Worm (Caenorhabditis elegans) whole organism, midembryonic: Measurements from ENCODE around the gene Y32G9B.1.

Source experiments
- T22C8.4 ChIP-seq: fragments of 200-800 bp; sonication (Bioruptor generic); IDR thresholded peaks from 2 replicates; pipeline ENCODE4 v1.3.6; 2022; ENCODE audit warnings: missing genetic modification characterization, missing compliant biosample characterization
- cog-1 ChIP-seq: sonication (generic microtip); optimal IDR thresholded peaks from 2 replicates; lab custom pipeline; 2016; ENCODE audit warnings: missing genetic modification characterization, missing compliant biosample characterization
- flt-1 ChIP-seq: fragments of 200-800 bp; sonication (Bioruptor generic); IDR thresholded peaks from 2 replicates; pipeline ENCODE4 v1.3.6; 2022; ENCODE audit warnings: missing genetic modification characterization, missing compliant biosample characterization
- klf-2 ChIP-seq: fragments of 200-800 bp; sonication (Bioruptor generic); conservative IDR thresholded peaks from 2 replicates; pipeline ENCODE4 v1.3.6; 2022; ENCODE audit warnings: missing genetic modification reagents, missing genetic modification characterization, missing compliant biosample characterization
- med-1 ChIP-seq: sonication (generic microtip); optimal IDR thresholded peaks from 2 replicates; lab custom pipeline; 2017; ENCODE audit warnings: missing genetic modification characterization, mild to moderate bottlenecking, missing compliant biosample characterization, antibody characterized with exemption, missing genetic modification reagents; ENCODE audit not compliant: insufficient read depth
- ref-1 ChIP-seq: fragments of 200-800 bp; sonication (Bioruptor generic); conservative IDR thresholded peaks from 2 replicates; pipeline ENCODE4 v1.3.6; 2022; ENCODE audit warnings: missing genetic modification reagents, missing genetic modification characterization, missing compliant biosample characterization
- tab-1 ChIP-seq: fragments of 200-800 bp; sonication (Bioruptor generic); IDR thresholded peaks from 2 replicates; pipeline ENCODE4 v1.3.6; 2022; ENCODE audit warnings: missing genetic modification characterization, missing compliant biosample characterization
- ztf-23 ChIP-seq: fragments of 200-800 bp; sonication (Bioruptor generic); IDR thresholded peaks from 2 replicates; pipeline ENCODE4 v1.3.6; 2022; ENCODE audit warnings: missing genetic modification reagents, missing genetic modification characterization, missing compliant biosample characterization
- ztf-29 ChIP-seq: fragments of 200-800 bp; sonication (Bioruptor generic); IDR thresholded peaks from 2 replicates; pipeline ENCODE4 v1.3.6; 2022; ENCODE audit warnings: missing genetic modification reagents, missing genetic modification characterization, missing compliant biosample characterization

Y32G9B.1 gene

DNA sequence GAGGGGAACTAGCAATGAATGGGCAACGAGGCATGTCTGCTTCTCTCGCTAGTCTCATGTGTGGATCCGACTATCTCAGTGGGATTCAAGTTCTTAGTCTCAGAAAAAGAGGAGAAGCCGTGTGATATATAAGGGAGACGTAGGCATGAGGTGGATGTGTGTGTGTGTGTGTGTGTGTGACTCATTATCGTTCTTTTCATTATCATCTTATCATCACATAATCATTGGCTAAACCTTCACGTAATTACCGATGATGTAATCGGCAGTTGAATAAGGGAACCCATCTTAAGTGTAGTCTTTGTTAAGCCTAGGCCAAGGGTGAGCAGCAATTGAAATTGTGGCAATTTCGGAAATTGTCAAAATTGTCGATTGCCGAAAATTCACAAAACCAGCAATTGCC, at the start of gene Y32G9B.1:
Gene Y32G9B.1, minus strand, starts transcription at position 101 of the 400 bp plus-strand sequence.
- TF ChIP-seq flt-1 (GFP tag; lab: Robert Waterston, UW) (no peak), ref-1 (GFP tag; lab: Robert Waterston, UW) (no peak), T22C8.4 (no peak), klf-2 (GFP tag; lab: Robert Waterston, UW) (no peak), ztf-23 (GFP tag; lab: Robert Waterston, UW) (no peak)

DNA sequence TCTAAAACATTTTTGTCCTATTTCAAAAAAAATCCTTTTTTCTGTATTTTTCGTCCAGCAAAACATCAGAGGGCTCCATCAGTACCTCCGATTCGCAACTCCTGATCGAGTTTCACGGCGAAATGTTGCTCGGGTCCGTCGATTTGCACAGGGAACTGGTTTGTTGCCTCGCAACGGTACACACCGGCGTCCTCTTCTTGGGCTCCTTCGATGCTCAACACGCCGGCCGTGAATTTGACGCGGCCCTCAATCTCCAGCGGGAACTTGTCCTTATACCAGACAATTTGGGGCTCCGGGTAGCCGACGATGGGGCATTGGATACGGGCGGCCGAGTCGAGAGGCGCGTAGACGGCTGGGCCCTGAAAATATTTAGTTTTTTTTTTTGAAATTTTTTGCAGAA, 48.2 kb upstream of the Y32G9B.1 start:
- TF ChIP-seq tab-1 (GFP tag; lab: Robert Waterston, UW), result no peak

ce11 chrV:1875497-1875988, 45.7 kb upstream of the Y32G9B.1 start:
- no peak for TF ChIP-seq med-1 (GFP tag; lab: Kevin White, UChicago)
- TF ChIP-seq klf-2 (GFP tag; lab: Robert Waterston, UW), result 0 out of 2 replicates have a peak, but pooled peaks have one; percentile 49
- TF ChIP-seq tab-1 (GFP tag; lab: Robert Waterston, UW), result no peak
- TF ChIP-seq cog-1 (tag; lab: Kevin White, UChicago), result no peak

ce11 chrV:1874827-1875226, 45.0 kb upstream of the Y32G9B.1 start:
- TF ChIP-seq cog-1 (tag; lab: Kevin White, UChicago), result no peak
- no peak for TF ChIP-seq ztf-29 (GFP tag; lab: Robert Waterston, UW)
- TF ChIP-seq klf-2 (GFP tag; lab: Robert Waterston, UW), result no peak
- no peak for TF ChIP-seq flt-1 (GFP tag; lab: Robert Waterston, UW)
- no peak for TF ChIP-seq ztf-23 (GFP tag; lab: Robert Waterston, UW)
- TF ChIP-seq tab-1 (GFP tag; lab: Robert Waterston, UW), result no peak
- TF ChIP-seq ref-1 (GFP tag; lab: Robert Waterston, UW), result no peak
- no peak for TF ChIP-seq med-1 (GFP tag; lab: Kevin White, UChicago)
- no peak for TF ChIP-seq T22C8.4

DNA sequence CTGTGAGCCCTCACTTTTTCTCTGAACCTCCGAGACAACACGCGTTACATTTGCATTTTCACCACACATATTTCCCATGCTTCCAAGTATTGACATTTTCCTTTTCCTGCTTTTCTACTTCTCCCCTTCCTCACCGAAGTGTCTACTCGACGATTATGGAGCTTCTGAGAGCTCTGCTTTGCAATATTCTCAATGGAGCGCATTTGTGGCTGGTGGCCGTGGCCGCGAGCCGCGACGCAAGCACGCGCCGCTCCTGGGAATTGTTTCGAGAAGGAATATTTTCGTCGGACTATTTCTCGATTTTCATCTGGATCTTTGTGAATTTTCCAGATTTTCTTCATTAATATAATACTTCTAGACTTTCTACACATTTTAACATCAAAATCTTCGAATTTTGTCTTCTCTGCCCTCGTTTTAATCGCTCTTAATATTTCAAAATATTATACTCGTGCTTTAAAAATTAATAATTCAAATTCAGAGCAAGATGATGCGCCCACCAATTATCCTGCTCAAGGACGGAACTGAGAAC, 42.0 kb upstream of the Y32G9B.1 start, which contains the start of the genes T10B5.4 and cct-7:
Gene T10B5.4, minus strand, starts transcription at position 40 of the 529 bp plus-strand sequence.
Gene cct-7, plus strand, starts transcription at position 479 of the 529 bp plus-strand sequence.
- no peak for TF ChIP-seq ref-1 (GFP tag; lab: Robert Waterston, UW)
- peak; percentile 52; the same call in 1 of the 2 replicates for TF ChIP-seq tab-1 (GFP tag; lab: Robert Waterston, UW)
- TF ChIP-seq ztf-29 (GFP tag; lab: Robert Waterston, UW), result 0 out of 2 replicates have a peak, but pooled peaks have one; percentile 34
- no peak for TF ChIP-seq klf-2 (GFP tag; lab: Robert Waterston, UW)
- no peak for TF ChIP-seq med-1 (GFP tag; lab: Kevin White, UChicago)
- TF ChIP-seq T22C8.4, result 0 out of 2 replicates have a peak, but pooled peaks have one; percentile 11
- peak; percentile 75 for TF ChIP-seq ztf-23 (GFP tag; lab: Robert Waterston, UW)
- peak; percentile 67 for TF ChIP-seq cog-1 (tag; lab: Kevin White, UChicago)
- peak; percentile 76 for TF ChIP-seq flt-1 (GFP tag; lab: Robert Waterston, UW)

DNA sequence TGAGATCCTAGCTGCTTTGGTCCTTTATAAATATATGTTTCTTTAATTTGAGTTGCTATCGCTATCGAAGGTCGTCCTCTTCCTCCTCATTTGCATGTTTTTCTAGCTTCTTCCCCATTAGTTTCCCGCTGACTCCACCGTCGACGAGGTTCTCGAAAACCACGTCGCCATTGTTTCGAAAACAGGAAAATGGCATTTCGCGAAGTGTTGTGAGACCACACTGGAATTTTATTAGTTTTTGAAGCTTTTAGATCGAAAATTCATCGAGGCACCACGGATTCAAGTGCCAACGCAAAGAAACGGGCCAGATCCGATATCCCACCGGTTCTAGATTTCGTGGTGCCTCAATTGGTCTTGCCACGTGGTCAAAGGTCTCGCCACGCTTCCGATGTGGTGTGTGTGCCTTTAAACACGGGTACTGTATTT, 40.7 kb upstream of the Y32G9B.1 start:
- TF ChIP-seq med-1 (GFP tag; lab: Kevin White, UChicago) (no peak), cog-1 (tag; lab: Kevin White, UChicago) (no peak), ztf-29 (GFP tag; lab: Robert Waterston, UW) (no peak)

DNA sequence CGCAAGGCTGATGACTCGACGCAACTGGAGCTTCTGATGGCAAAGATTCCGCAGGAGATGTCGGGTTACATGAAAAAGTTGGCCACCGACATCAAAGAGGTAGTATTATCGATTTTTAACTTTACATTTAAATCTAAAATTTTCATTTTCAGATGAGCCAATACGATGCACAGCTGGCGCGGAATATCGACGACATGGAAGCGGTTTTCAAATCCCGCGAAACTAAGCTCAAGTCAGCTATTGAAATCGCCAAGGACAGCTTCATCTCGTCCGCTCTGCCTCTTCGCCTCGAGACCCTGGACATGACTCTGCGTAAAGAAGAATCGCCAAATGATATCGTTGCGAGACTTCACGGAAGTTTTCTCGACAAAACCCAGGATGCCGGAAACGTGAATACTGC, 39.8 kb upstream of the Y32G9B.1 start, which contains the start of gene T10B5.3:
Gene T10B5.3, minus strand, starts transcription at position 101 of the 400 bp plus-strand sequence.
- no peak for TF ChIP-seq ztf-23 (GFP tag; lab: Robert Waterston, UW)
- no peak for TF ChIP-seq med-1 (GFP tag; lab: Kevin White, UChicago)
- TF ChIP-seq flt-1 (GFP tag; lab: Robert Waterston, UW), result no peak
- TF ChIP-seq ztf-29 (GFP tag; lab: Robert Waterston, UW), result no peak
- TF ChIP-seq T22C8.4, result no peak

DNA sequence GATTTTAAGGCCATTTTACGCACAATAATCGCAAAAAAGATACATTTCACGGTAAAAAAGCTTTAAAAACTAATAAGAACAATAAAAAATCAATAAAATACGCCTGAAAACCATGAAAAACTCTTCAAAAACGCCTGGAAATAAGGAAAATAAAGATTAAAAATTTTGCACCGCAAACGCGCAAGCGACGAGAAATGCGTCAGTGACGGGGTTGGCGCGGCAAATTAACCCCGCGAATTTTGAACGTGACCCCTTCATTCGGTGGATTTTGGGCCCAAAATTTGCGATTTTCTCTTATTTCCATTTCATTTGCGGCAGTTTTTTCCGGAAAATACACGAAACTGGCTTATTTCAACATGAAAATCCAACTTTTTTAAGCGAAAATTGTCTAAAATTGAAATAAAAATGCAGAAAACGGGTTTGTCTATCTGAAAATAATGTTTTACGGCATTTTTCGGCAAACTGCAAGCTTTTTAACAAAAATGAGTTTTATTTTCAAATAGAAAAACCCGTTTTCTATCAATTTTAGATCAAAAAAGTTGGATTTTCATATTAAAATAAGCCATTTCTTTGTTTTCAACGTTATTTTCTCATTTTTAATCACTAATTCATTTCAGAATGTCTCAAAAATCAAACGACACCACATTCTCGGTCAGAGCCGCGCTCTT, 38.9 kb upstream of the Y32G9B.1 start, which contains the start of gene knl-3:
Gene knl-3, plus strand, starts transcription at position 618 of the 668 bp plus-strand sequence.
- TF ChIP-seq T22C8.4, result peak; percentile 71
- peak; percentile 63 for TF ChIP-seq cog-1 (tag; lab: Kevin White, UChicago)
- no peak for TF ChIP-seq klf-2 (GFP tag; lab: Robert Waterston, UW)
- TF ChIP-seq ztf-23 (GFP tag; lab: Robert Waterston, UW), result peak; percentile 76
- peak; percentile 48 for TF ChIP-seq med-1 (GFP tag; lab: Kevin White, UChicago)
- TF ChIP-seq tab-1 (GFP tag; lab: Robert Waterston, UW), result peak; percentile 75; the same call in 1 of the 2 replicates
- TF ChIP-seq ref-1 (GFP tag; lab: Robert Waterston, UW), result no peak
- TF ChIP-seq ztf-29 (GFP tag; lab: Robert Waterston, UW), result 0 out of 2 replicates have a peak, but pooled peaks have one; percentile 43
- peak; percentile 75; the same call in 1 of the 2 replicates for TF ChIP-seq flt-1 (GFP tag; lab: Robert Waterston, UW)

- no peak for TF ChIP-seq flt-1 (GFP tag; lab: Robert Waterston, UW)
- no peak for TF ChIP-seq T22C8.4
- TF ChIP-seq cog-1 (tag; lab: Kevin White, UChicago), result no peak
- TF ChIP-seq klf-2 (GFP tag; lab: Robert Waterston, UW), result no peak
- TF ChIP-seq med-1 (GFP tag; lab: Kevin White, UChicago), result no peak
- no peak for TF ChIP-seq ref-1 (GFP tag; lab: Robert Waterston, UW)
- TF ChIP-seq ztf-23 (GFP tag; lab: Robert Waterston, UW), result no peak
- TF ChIP-seq ztf-29 (GFP tag; lab: Robert Waterston, UW), result no peak
- TF ChIP-seq tab-1 (GFP tag; lab: Robert Waterston, UW), result no peak
These were observed 38.2 kb upstream of the Y32G9B.1 start for ce11 chrV:1868025-1868424.
